Worm (Caenorhabditis elegans) whole organism, mixed stage, embryonic: ENCODE measurements around the gene daf-7.

Source experiments
- ces-1 ChIP-seq: fragments of 150-350 bp; optimal IDR thresholded peaks from 2 replicates; lab custom pipeline; 2014; ENCODE audit warnings: missing biosample characterization, missing genetic modification reagents, missing genetic modification characterization
- elt-3 ChIP-seq: fragments of 150-350 bp; optimal IDR thresholded peaks from 2 replicates; lab custom pipeline; 2014; ENCODE audit warnings: missing biosample characterization, missing genetic modification characterization
- flh-1 ChIP-seq: fragments of 200-800 bp; sonication (Bioruptor generic); optimal IDR thresholded peaks from 2 replicates; lab custom pipeline; 2018; ENCODE audit warnings: mild to moderate bottlenecking, missing genetic modification characterization, moderate library complexity, missing compliant biosample characterization
- ham-2 ChIP-seq: fragments of 200-800 bp; sonication (Bioruptor generic); optimal IDR thresholded peaks from 2 replicates; lab custom pipeline; 2018; ENCODE audit warnings: mild to moderate bottlenecking, missing genetic modification characterization, missing compliant biosample characterization
- lin-13 ChIP-seq: fragments of 150-350 bp; optimal IDR thresholded peaks from 2 replicates; lab custom pipeline; 2014; ENCODE audit warnings: missing biosample characterization, missing genetic modification characterization
- lsy-2 ChIP-seq: fragments of 150-350 bp; optimal IDR thresholded peaks from 2 replicates; lab custom pipeline; 2014; ENCODE audit warnings: missing biosample characterization, missing genetic modification characterization
- mep-1 ChIP-seq: fragments of 150-350 bp; optimal IDR thresholded peaks from 2 replicates; lab custom pipeline; 2017; ENCODE audit warnings: missing biosample characterization, missing genetic modification reagents, missing genetic modification characterization, inconsistent platforms
- nhr-12 ChIP-seq: fragments of 150-350 bp; optimal IDR thresholded peaks from 2 replicates; lab custom pipeline; 2014; ENCODE audit warnings: missing biosample characterization, missing genetic modification characterization
- nhr-237 ChIP-seq: fragments of 150-350 bp; optimal IDR thresholded peaks from 2 replicates; lab custom pipeline; 2014; ENCODE audit warnings: missing biosample characterization, missing genetic modification characterization
- nhr-28 ChIP-seq: fragments of 150-350 bp; optimal IDR thresholded peaks from 2 replicates; lab custom pipeline; 2014; ENCODE audit warnings: missing biosample characterization, missing genetic modification characterization
- pha-4 ChIP-seq: fragments of 150-350 bp; optimal IDR thresholded peaks from 2 replicates; lab custom pipeline; 2018; ENCODE audit warnings: missing biosample characterization, missing genetic modification reagents, missing genetic modification characterization
- sem-2 ChIP-seq: fragments of 200-800 bp; sonication (Bioruptor generic); optimal IDR thresholded peaks from 2 replicates; lab custom pipeline; 2018; ENCODE audit warnings: mild to moderate bottlenecking, missing genetic modification characterization, missing compliant biosample characterization
- snpc-4 ChIP-seq: fragments of 150-350 bp; optimal IDR thresholded peaks from 2 replicates; lab custom pipeline; 2014; ENCODE audit warnings: missing biosample characterization, missing genetic modification characterization
- ztf-11 ChIP-seq: fragments of 150-350 bp; optimal IDR thresholded peaks from 2 replicates; lab custom pipeline; 2014; ENCODE audit warnings: missing biosample characterization, missing genetic modification characterization

ce11 chrIII:764884-765283 is 46.8 kb upstream of the daf-7 start, which contains the start of gene ptl-1:
- TF ChIP-seq nhr-28 (no peak), ztf-11 (tag; lab: Kevin White, UChicago) (no peak), snpc-4 (tag; lab: Kevin White, UChicago) (no peak), sem-2 (GFP tag; lab: Kevin White, UChicago) (no peak), mep-1 (tag; lab: Kevin White, UChicago) (no peak), ces-1 (no peak), flh-1 (GFP tag; lab: Kevin White, UChicago) (no peak), pha-4 (tag; lab: Kevin White, UChicago) (no peak), lsy-2 (no peak), elt-3 (tag; lab: Kevin White, UChicago) (no peak), nhr-237 (tag; lab: Kevin White, UChicago) (no peak), lin-13 (tag; lab: Kevin White, UChicago) (no peak), ham-2 (GFP tag; lab: Kevin White, UChicago) (no peak), nhr-12 (tag; lab: Kevin White, UChicago) (no peak)
